Fruit fly (Drosophila melanogaster): Measurements from ENCODE around the gene CG33307.

DNA sequence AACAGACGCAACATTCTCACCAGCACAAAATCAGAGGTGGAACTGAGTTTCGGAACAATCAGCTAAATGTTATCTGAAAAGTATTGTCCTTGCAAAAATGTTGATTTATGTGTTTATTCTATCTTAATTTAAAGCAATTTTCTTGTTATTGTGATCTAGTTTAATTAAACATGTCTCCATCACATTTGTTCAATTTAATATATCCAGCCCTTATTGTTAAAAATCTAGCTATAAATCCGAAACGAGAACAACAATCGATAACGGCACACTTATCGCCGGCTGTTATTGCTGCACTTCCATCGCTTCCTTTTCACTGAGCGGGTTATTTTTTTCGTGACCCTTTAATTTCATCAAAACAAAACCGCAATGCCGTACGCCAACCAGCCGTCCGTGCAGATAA is 8.3 kb downstream of the CG33307 start, which contains the start of the genes GatC, PolG2 and Polr2C:
- TF ChIP-seq Myc (optimal IDR thresholded peaks at IDR 0.05) (no peak), psq (optimal IDR thresholded peaks at IDR 0.05) (no peak), Sin3A (optimal IDR thresholded peaks at IDR 0.05) (no peak), h (optimal IDR thresholded peaks at IDR 0.05) (no peak), ttk (optimal IDR thresholded peaks at IDR 0.05) (no peak), insv (optimal IDR thresholded peaks at IDR 0.05) (no peak)
